Worm (Caenorhabditis elegans) whole organism, mixed stage, embryonic: ENCODE data around the gene ZK617.26.

ENCODE experiments used
- bed-3 ChIP-seq: fragments of 200-800 bp; sonication (Bioruptor generic); optimal IDR thresholded peaks from 3 replicates; lab custom pipeline; 2018; ENCODE audit warnings: mild to moderate bottlenecking, missing genetic modification characterization, moderate library complexity, missing compliant biosample characterization
- lsy-2 ChIP-seq: fragments of 150-350 bp; optimal IDR thresholded peaks from 2 replicates; lab custom pipeline; 2014; ENCODE audit warnings: missing biosample characterization, missing genetic modification characterization
- nhr-237 ChIP-seq: fragments of 150-350 bp; optimal IDR thresholded peaks from 2 replicates; lab custom pipeline; 2014; ENCODE audit warnings: missing biosample characterization, missing genetic modification characterization
- snpc-4 ChIP-seq: fragments of 150-350 bp; optimal IDR thresholded peaks from 2 replicates; lab custom pipeline; 2014; ENCODE audit warnings: missing biosample characterization, missing genetic modification characterization

DNA sequence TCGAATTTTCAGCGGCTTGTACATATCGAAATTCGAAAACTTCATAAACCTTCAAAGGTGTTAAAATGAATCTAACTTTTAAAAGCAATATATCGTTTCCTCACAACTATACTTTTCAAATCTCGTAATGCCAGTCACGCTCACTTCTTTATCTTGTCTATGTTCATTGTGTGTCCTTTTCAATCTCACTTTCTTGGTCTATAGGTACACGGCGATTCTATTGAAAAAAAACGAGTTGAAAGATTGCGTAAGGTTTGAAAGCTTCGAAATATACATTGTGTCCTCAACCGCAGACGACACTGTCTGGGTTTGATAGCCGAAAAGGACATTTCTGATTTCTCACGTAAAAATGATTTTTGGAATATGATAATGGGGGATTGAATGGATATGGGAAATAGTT lies 8.2 kb upstream of the ZK617.26 start:
- no peak for TF ChIP-seq snpc-4 (tag; lab: Kevin White, UChicago)
- no peak for TF ChIP-seq lsy-2 (tag; lab: Kevin White, UChicago)
- TF ChIP-seq nhr-237 (tag; lab: Kevin White, UChicago): no peak
- no peak for TF ChIP-seq bed-3 (GFP tag; lab: Kevin White, UChicago)
